Fruit fly (Drosophila melanogaster): ENCODE data around the gene Jwa.

The Jwa gene

DNA sequence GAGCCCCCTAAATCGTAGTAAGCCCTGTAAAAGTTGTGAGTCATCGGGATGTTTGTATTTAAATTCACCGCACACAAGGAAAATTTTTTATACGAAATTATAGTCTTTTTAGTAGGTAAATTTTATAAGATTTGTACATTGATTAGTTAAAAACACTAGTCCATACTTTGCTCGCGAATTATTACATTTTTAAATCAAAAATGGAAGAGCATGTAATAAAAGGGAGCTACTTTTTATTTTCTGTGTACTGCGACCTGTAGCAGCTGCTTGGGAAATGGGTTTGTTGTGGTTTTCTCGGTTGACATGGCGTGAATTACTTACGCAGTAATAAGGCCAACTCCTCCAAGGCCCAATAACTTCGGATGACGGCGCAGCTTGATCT, 10.8 kb downstream of the Jwa start (continued):
- TF ChIP-seq pros (GFP tag; optimal IDR thresholded peaks at IDR 0.05) (no peak), Lpt (GFP tag; optimal IDR thresholded peaks at IDR 0.05) (no peak), CG17359 (tag; optimal IDR thresholded peaks at IDR 0.05) (peak; percentile 10), dimm (GFP tag; IDR thresholded peaks at IDR 0.05) (no peak), CG17328 (GFP tag; IDR thresholded peaks at IDR 0.05) (no peak; the same call in 1 of the 2 replicates), vfl (GFP tag; optimal IDR thresholded peaks at IDR 0.05) (no peak), CG10979 (tag; optimal IDR thresholded peaks at IDR 0.05) (peak; percentile 8), Eip74EF (GFP tag; optimal IDR thresholded peaks at IDR 0.05) (no peak), mam (GFP tag; optimal IDR thresholded peaks at IDR 0.05) (peak; percentile 6), Deaf1 (tag; optimal IDR thresholded peaks at IDR 0.05) (no peak), CG9437 (GFP tag; optimal IDR thresholded peaks at IDR 0.05) (no peak), MESR4 (GFP tag; optimal IDR thresholded peaks at IDR 0.05) (no peak), schlank (tag; optimal IDR thresholded peaks at IDR 0.05) (no peak), CG6254 (GFP tag; optimal IDR thresholded peaks at IDR 0.05) (no peak), CG5953 (GFP tag; IDR thresholded peaks at IDR 0.05) (no peak), CG2712 (tag; optimal IDR thresholded peaks at IDR 0.05) (peak; percentile 29), rib (GFP tag; IDR thresholded peaks at IDR 0.05) (no peak), CG9932 (GFP tag; IDR thresholded peaks at IDR 0.05) (peak; percentile 29; the same call in 1 of the 2 replicates), Atf-2 (GFP tag; optimal IDR thresholded peaks at IDR 0.05) (no peak), CG4424 (GFP tag; optimal IDR thresholded peaks at IDR 0.05) (no peak), CG3065 (GFP tag; optimal IDR thresholded peaks at IDR 0.05) (no peak), CTCF (GFP tag; optimal IDR thresholded peaks at IDR 0.05) (no peak), Sox100B (GFP tag; optimal IDR thresholded peaks at IDR 0.05) (no peak), CG3995 (GFP tag; optimal IDR thresholded peaks at IDR 0.05) (no peak), croc (GFP tag; conservative IDR thresholded peaks at IDR 0.05) (no peak), Camta (GFP tag; optimal IDR thresholded peaks at IDR 0.05) (peak; percentile 13), Lim3 (GFP tag; IDR thresholded peaks at IDR 0.05) (no peak), CG11696 (GFP tag; IDR thresholded peaks at IDR 0.05) (peak; percentile 27; the same call in 1 of the 2 replicates), CG7372 (GFP tag; IDR thresholded peaks at IDR 0.05) (peak; percentile 57; the same call in 1 of the 2 replicates), esg (GFP tag; conservative IDR thresholded peaks at IDR 0.05) (0 out of 2 replicates have a peak, but pooled peaks have one; percentile 18), fd3F (GFP tag; optimal IDR thresholded peaks at IDR 0.05) (peak; percentile 3), Ravus (GFP tag; IDR thresholded peaks at IDR 0.05) (no peak), CG18476 (GFP tag; optimal IDR thresholded peaks at IDR 0.05) (no peak), nmo (GFP tag; optimal IDR thresholded peaks at IDR 0.05) (no peak), klu (GFP tag; IDR thresholded peaks at IDR 0.05) (no peak), az2 (GFP tag; optimal IDR thresholded peaks at IDR 0.05) (peak; percentile 48), ftz-f1 (GFP tag; optimal IDR thresholded peaks at IDR 0.05) (no peak), hth (optimal IDR thresholded peaks at IDR 0.05) (no peak), slbo (GFP tag; IDR thresholded peaks at IDR 0.05) (peak; percentile 75), trem (tag; optimal IDR thresholded peaks at IDR 0.05) (no peak), hbn (GFP tag; IDR thresholded peaks at IDR 0.05; ENCODE audit: partially characterized antibody) (no peak), CG34224 (GFP tag; IDR thresholded peaks at IDR 0.05; ENCODE audit: partially characterized antibody) (no peak), dysf (GFP tag; IDR thresholded peaks at IDR 0.05) (peak; percentile 63; the same call in 2 of the 3 replicates), nerfin-1 (tag; optimal IDR thresholded peaks at IDR 0.05) (no peak), dpn (GFP tag; optimal IDR thresholded peaks at IDR 0.05) (peak in 1 of 2 experiments; percentile 31), CG14014 (GFP tag; IDR thresholded peaks at IDR 0.05) (peak; percentile 37; the same call in 1 of the 2 replicates), NC2β (GFP tag; optimal IDR thresholded peaks at IDR 0.05) (peak; percentile 24), CG14667 (GFP tag; IDR thresholded peaks at IDR 0.05) (0 out of 2 replicates have a peak, but pooled peaks have one; percentile 16), CG15696 (tag; optimal IDR thresholded peaks at IDR 0.05) (no peak), Gug (GFP tag; IDR thresholded peaks at IDR 0.05) (no peak), Mad (GFP tag; optimal IDR thresholded peaks at IDR 0.05) (peak; percentile 11), bsh (GFP tag; optimal IDR thresholded peaks at IDR 0.05) (peak in 1 of 2 experiments; percentile 68)

Measured in whole organism, embryonic.